Worm (Caenorhabditis elegans) whole organism, L2 larva: ENCODE measurements around the gene T23G4.127.

Experiments used
- F13H6.1 ChIP-seq: sonication (generic microtip); optimal IDR thresholded peaks from 2 replicates; lab custom pipeline; 2016; ENCODE audit warnings: missing genetic modification characterization, missing compliant biosample characterization
- R02D3.7 ChIP-seq: fragments of 150-350 bp; optimal IDR thresholded peaks from 2 replicates; lab custom pipeline; 2014; ENCODE audit warnings: missing biosample characterization, missing genetic modification characterization
- fos-1 ChIP-seq: fragments of 150-350 bp; optimal IDR thresholded peaks from 2 replicates; lab custom pipeline; 2014; ENCODE audit warnings: missing biosample characterization, missing genetic modification characterization
- lin-13 ChIP-seq: fragments of 150-350 bp; optimal IDR thresholded peaks from 2 replicates; lab custom pipeline; 2014; ENCODE audit warnings: missing biosample characterization, missing genetic modification reagents, missing genetic modification characterization
- nhr-11 ChIP-seq: fragments of 150-350 bp; optimal IDR thresholded peaks from 2 replicates; lab custom pipeline; 2014; ENCODE audit warnings: missing biosample characterization, missing genetic modification characterization
- nhr-237 ChIP-seq: fragments of 150-350 bp; optimal IDR thresholded peaks from 2 replicates; lab custom pipeline; 2014; ENCODE audit warnings: missing biosample characterization, missing genetic modification characterization
- nhr-25 ChIP-seq: fragments of 150-350 bp; sonication (generic microtip); optimal IDR thresholded peaks from 3 replicates; lab custom pipeline; 2014; ENCODE audit warnings: missing biosample characterization, missing genetic modification characterization
- nhr-77 ChIP-seq: fragments of 150-350 bp; optimal IDR thresholded peaks from 2 replicates; lab custom pipeline; 2014; ENCODE audit warnings: missing biosample characterization, missing genetic modification characterization
- unc-62 ChIP-seq: fragments of 150-350 bp; optimal IDR thresholded peaks from 2 replicates; lab custom pipeline; 2014; ENCODE audit warnings: missing biosample characterization, missing genetic modification reagents, missing genetic modification characterization

DNA sequence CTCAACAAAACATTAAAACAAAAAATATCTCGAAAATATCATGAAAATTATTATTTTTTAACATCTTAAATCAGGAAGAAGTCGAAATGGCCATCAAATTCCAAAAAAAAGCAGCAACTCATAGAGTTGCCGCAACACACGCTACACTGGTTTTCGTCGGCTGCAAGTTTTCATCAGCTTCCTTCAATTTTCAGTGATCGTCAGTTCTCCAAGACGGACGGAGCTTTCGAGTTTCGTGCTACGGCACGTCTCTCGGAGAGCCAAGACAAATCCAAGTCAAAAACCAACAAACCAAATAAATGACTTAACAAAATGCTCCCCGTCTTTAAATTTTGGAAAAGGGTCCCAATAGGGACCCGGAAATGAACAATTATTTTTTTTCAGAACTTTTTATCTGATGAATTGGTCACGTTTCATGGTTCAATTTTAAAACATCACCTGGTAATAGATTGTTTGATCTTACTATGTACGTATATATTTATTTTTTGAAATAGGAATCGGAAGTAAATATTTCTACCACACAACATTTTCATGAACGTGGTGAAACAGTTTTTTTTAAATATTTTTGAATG lies 10.7 kb upstream of the T23G4.127 start:
- TF ChIP-seq fos-1 (no peak), F13H6.1 (no peak), nhr-77 (tag; lab: Kevin White, UChicago) (no peak), nhr-11 (tag; lab: Kevin White, UChicago) (no peak), nhr-237 (tag; lab: Kevin White, UChicago) (no peak), R02D3.7 (tag; lab: Kevin White, UChicago) (no peak), nhr-25 (tag; lab: Kevin White, UChicago) (no peak), lin-13 (no peak), unc-62 (no peak)
